Fruit fly (Drosophila melanogaster) whole organism, embryonic: ENCODE results near the gene AspRS-m.
A peak's percentile ranks its signal among the peaks of the same experiment; 100 is the strongest.

Experiments used
- Aef1 ChIP-seq: fragments of 200-800 bp; sonication (Bioruptor generic); IDR thresholded peaks from 3 replicates; pipeline ENCODE4 v1.3.6; 2022; ENCODE audit warnings: missing biosample characterization, missing genetic modification characterization
- Asciz ChIP-seq: fragments of 200-800 bp; sonication (Bioruptor generic); optimal IDR thresholded peaks from 2 replicates; lab custom pipeline; 2017; ENCODE audit warnings: missing biosample characterization, mild to moderate bottlenecking, missing genetic modification characterization, missing genetic modification reagents
- Bgb ChIP-seq: fragments of 200-800 bp; sonication (Bioruptor generic); IDR thresholded peaks from 2 replicates; pipeline ENCODE4 v1.3.6; 2022; ENCODE audit warnings: missing biosample characterization, missing genetic modification characterization; ENCODE audit not compliant: partially characterized antibody
- CG12659 ChIP-seq: fragments of 200-800 bp; sonication (Bioruptor generic); optimal IDR thresholded peaks from 3 replicates; lab custom pipeline; 2017; ENCODE audit warnings: mild to moderate bottlenecking, missing biosample characterization, missing genetic modification reagents, missing genetic modification characterization
- CG15269 ChIP-seq: fragments of 200-800 bp; sonication (Bioruptor generic); optimal IDR thresholded peaks from 2 replicates; lab custom pipeline; 2018; ENCODE audit warnings: missing biosample characterization, mild to moderate bottlenecking, missing genetic modification characterization, moderate library complexity
- CG16813 ChIP-seq: fragments of 200-800 bp; sonication (Bioruptor generic); IDR thresholded peaks from 3 replicates; pipeline ENCODE4 v1.3.6; 2022; ENCODE audit warnings: missing biosample characterization, missing genetic modification characterization; ENCODE audit not compliant: partially characterized antibody
- CG17186 ChIP-seq: fragments of 200-800 bp; sonication (Bioruptor generic); optimal IDR thresholded peaks from 3 replicates; lab custom pipeline; 2017; ENCODE audit warnings: missing biosample characterization, missing genetic modification reagents, missing genetic modification characterization
- CG33557 ChIP-seq: fragments of 200-800 bp; sonication (Bioruptor generic); optimal IDR thresholded peaks from 2 replicates; lab custom pipeline; 2019; ENCODE audit warnings: missing biosample characterization, mild to moderate bottlenecking, missing genetic modification characterization, moderate library complexity
- CG34376 ChIP-seq: fragments of 200-800 bp; sonication (Bioruptor generic); optimal IDR thresholded peaks from 2 replicates; lab custom pipeline; 2018; ENCODE audit warnings: missing biosample characterization, mild to moderate bottlenecking, missing genetic modification characterization
- CG3838 ChIP-seq: fragments of 200-800 bp; sonication (Bioruptor generic); optimal IDR thresholded peaks from 3 replicates; lab custom pipeline; 2016; ENCODE audit warnings: missing biosample characterization, missing genetic modification characterization
- CG5180 ChIP-seq: fragments of 200-800 bp; sonication (Bioruptor generic); optimal IDR thresholded peaks from 3 replicates; lab custom pipeline; 2017; ENCODE audit warnings: missing biosample characterization, missing genetic modification characterization, mild to moderate bottlenecking, moderate library complexity, missing genetic modification reagents
- CG6689 ChIP-seq: fragments of 200-800 bp; sonication (Bioruptor generic); IDR thresholded peaks from 2 replicates; pipeline ENCODE4 v1.3.6; 2022; ENCODE audit warnings: missing biosample characterization, missing genetic modification characterization
- CG9609 ChIP-seq: fragments of 200-800 bp; sonication (Bioruptor generic); optimal IDR thresholded peaks from 3 replicates; lab custom pipeline; 2016; ENCODE audit warnings: missing biosample characterization, missing genetic modification characterization
- Dp ChIP-seq: fragments of 200-800 bp; sonication (Bioruptor generic); optimal IDR thresholded peaks from 2 replicates; lab custom pipeline; 2018; ENCODE audit warnings: missing biosample characterization, mild to moderate bottlenecking, missing genetic modification characterization, moderate library complexity
- Fer3 ChIP-seq: fragments of 200-800 bp; sonication (Bioruptor generic); optimal IDR thresholded peaks from 2 replicates; lab custom pipeline; 2018; ENCODE audit warnings: missing biosample characterization, mild to moderate bottlenecking, missing genetic modification characterization, moderate library complexity
- GATAe ChIP-seq: fragments of 200-800 bp; sonication (Bioruptor generic); conservative IDR thresholded peaks from 2 replicates; pipeline ENCODE4 v1.3.6; 2022; ENCODE audit warnings: missing biosample characterization, missing genetic modification characterization
- H15 ChIP-seq: fragments of 200-800 bp; sonication (Bioruptor generic); IDR thresholded peaks from 3 replicates; pipeline ENCODE4 v1.3.6; 2022; ENCODE audit warnings: missing biosample characterization, missing genetic modification characterization
- Jarid2 ChIP-seq: fragments of 200-800 bp; sonication (Bioruptor generic); optimal IDR thresholded peaks from 3 replicates; lab custom pipeline; 2017; ENCODE audit warnings: mild to moderate bottlenecking, missing biosample characterization, missing genetic modification reagents, missing genetic modification characterization
- Med ChIP-seq: fragments of 200-800 bp; sonication (Bioruptor generic); peaks from one replicate; lab custom pipeline; 2016; ENCODE audit warnings: missing biosample characterization, missing genetic modification characterization, mild to moderate bottlenecking, inconsistent platforms, moderate library complexity
- NK7.1 ChIP-seq: fragments of 200-800 bp; sonication (Bioruptor generic); optimal IDR thresholded peaks from 3 replicates; lab custom pipeline; 2016; ENCODE audit warnings: missing biosample characterization, missing genetic modification characterization
- Opbp ChIP-seq: fragments of 200-800 bp; sonication (Bioruptor generic); IDR thresholded peaks from 3 replicates; pipeline ENCODE4 v1.3.6; 2022; ENCODE audit warnings: missing biosample characterization, missing genetic modification characterization; ENCODE audit not compliant: partially characterized antibody
- Trl ChIP-seq, 3 experiments: fragments of >200 bp in 2 of 3; fragments of 200-800 bp in 1 of 3; sonication (Bioruptor generic) in 1 of 3; optimal IDR thresholded peaks; 2 replicates in 1 of 3; 3 replicates in 2 of 3; lab custom pipeline; 2016 to 2017; ENCODE audit warnings: missing biosample characterization in 1 of 3, missing genetic modification characterization in 1 of 3
- bigmax ChIP-seq: fragments of 200-800 bp; sonication (Bioruptor generic); optimal IDR thresholded peaks from 2 replicates; lab custom pipeline; 2018; ENCODE audit warnings: missing biosample characterization, mild to moderate bottlenecking, missing genetic modification characterization
- croc ChIP-seq: fragments of 200-800 bp; sonication (Bioruptor generic); conservative IDR thresholded peaks from 3 replicates; pipeline ENCODE4 v1.3.6; 2022; ENCODE audit warnings: missing biosample characterization, missing genetic modification characterization
- exex ChIP-seq: fragments of 200-800 bp; sonication (Bioruptor generic); optimal IDR thresholded peaks from 4 replicates; lab custom pipeline; 2018; ENCODE audit warnings: missing biosample characterization, mild to moderate bottlenecking, missing genetic modification characterization, moderate library complexity
- fru ChIP-seq: fragments of >200 bp; optimal IDR thresholded peaks from 2 replicates; lab custom pipeline; 2017
- grn ChIP-seq: fragments of 200-800 bp; sonication (Bioruptor generic); optimal IDR thresholded peaks from 3 replicates; lab custom pipeline; 2017; ENCODE audit warnings: missing biosample characterization, missing genetic modification characterization
- gt ChIP-seq: fragments of 200-800 bp; sonication (Bioruptor generic); IDR thresholded peaks from 2 replicates; pipeline ENCODE4 v1.3.6; 2022; ENCODE audit warnings: missing biosample characterization, missing genetic modification characterization
- mam ChIP-seq: fragments of 200-800 bp; sonication (Bioruptor generic); optimal IDR thresholded peaks from 3 replicates; lab custom pipeline; 2016; ENCODE audit warnings: missing biosample characterization, missing genetic modification characterization
- mirr ChIP-seq: fragments of 200-800 bp; sonication (Bioruptor generic); optimal IDR thresholded peaks from 3 replicates; lab custom pipeline; 2018; ENCODE audit warnings: missing biosample characterization, mild to moderate bottlenecking, missing genetic modification characterization
- oc ChIP-seq: fragments of 200-800 bp; sonication (Bioruptor generic); optimal IDR thresholded peaks from 2 replicates; lab custom pipeline; 2018; ENCODE audit warnings: missing biosample characterization, mild to moderate bottlenecking, missing genetic modification characterization, moderate library complexity
- pho ChIP-seq: fragments of 200-800 bp; sonication (Bioruptor generic); optimal IDR thresholded peaks from 2 replicates; lab custom pipeline; 2016; ENCODE audit warnings: missing biosample characterization, missing genetic modification characterization
- pnt ChIP-seq: fragments of 200-800 bp; sonication (Bioruptor generic); optimal IDR thresholded peaks from 3 replicates; lab custom pipeline; 2016; ENCODE audit warnings: missing biosample characterization, missing genetic modification characterization
- ranshi ChIP-seq: fragments of 200-800 bp; sonication (Bioruptor generic); IDR thresholded peaks from 2 replicates; pipeline ENCODE4 v1.3.6; 2022; ENCODE audit warnings: missing biosample characterization, missing genetic modification characterization
- rib ChIP-seq: fragments of 200-800 bp; sonication (Bioruptor generic); IDR thresholded peaks from 2 replicates; pipeline ENCODE4 v1.3.6; 2022; ENCODE audit warnings: missing biosample characterization, missing genetic modification characterization
- ro ChIP-seq: fragments of 200-800 bp; sonication (Bioruptor generic); IDR thresholded peaks from 2 replicates; pipeline ENCODE4 v1.3.6; 2022; ENCODE audit warnings: missing biosample characterization, missing genetic modification characterization
- seq ChIP-seq: fragments of 200-800 bp; sonication (Bioruptor generic); IDR thresholded peaks from 2 replicates; pipeline ENCODE4 v1.3.6; 2022; ENCODE audit warnings: missing biosample characterization, missing genetic modification characterization
- shn ChIP-seq: fragments of 200-800 bp; sonication (Bioruptor generic); optimal IDR thresholded peaks from 3 replicates; lab custom pipeline; 2016; ENCODE audit warnings: missing biosample characterization, missing genetic modification characterization
- sima ChIP-seq: fragments of 200-800 bp; sonication (Bioruptor generic); optimal IDR thresholded peaks from 2 replicates; lab custom pipeline; 2016; ENCODE audit warnings: missing biosample characterization, missing genetic modification characterization
- stc ChIP-seq: fragments of 200-800 bp; sonication (Bioruptor generic); IDR thresholded peaks from 2 replicates; pipeline ENCODE4 v1.3.6; 2022; ENCODE audit warnings: missing biosample characterization, missing genetic modification characterization
- stwl ChIP-seq: fragments of 200-800 bp; sonication (Bioruptor generic); optimal IDR thresholded peaks from 3 replicates; lab custom pipeline; 2018; ENCODE audit warnings: missing biosample characterization, mild to moderate bottlenecking, missing genetic modification characterization, moderate library complexity
- sug ChIP-seq: fragments of 200-800 bp; optimal IDR thresholded peaks from 2 replicates; lab custom pipeline; 2019; ENCODE audit warnings: missing biosample characterization, mild to moderate bottlenecking, missing genetic modification characterization, moderate library complexity
- tll ChIP-seq, 2 experiments: fragments of 200-800 bp in 1 of 2; fragments of >200 bp in 1 of 2; sonication (Bioruptor generic) in 1 of 2; optimal IDR thresholded peaks; 2 replicates each; lab custom pipeline; 2017 to 2019; ENCODE audit warnings: missing biosample characterization in 2 of 2, missing genetic modification characterization in 2 of 2, mild to moderate bottlenecking in 1 of 2, moderate library complexity in 1 of 2
- vfl ChIP-seq: fragments of 200-800 bp; sonication (Bioruptor generic); optimal IDR thresholded peaks from 2 replicates; lab custom pipeline; 2016; ENCODE audit warnings: missing biosample characterization, missing genetic modification characterization
- zfh1 ChIP-seq: fragments of 200-800 bp; sonication (Bioruptor generic); IDR thresholded peaks from 3 replicates; pipeline ENCODE4 v1.3.6; 2022; ENCODE audit warnings: missing biosample characterization, missing genetic modification characterization

Gene AspRS-m

dm6 chr2L:16798705-16799104 lies 28.2 kb upstream of the AspRS-m start, which contains the start of gene Ugt37D1 (continued):
- TF ChIP-seq Trl (optimal IDR thresholded peaks at IDR 0.05; lab: Kevin White, UChicago) = peak; percentile 40 to 71
- no peak for TF ChIP-seq Trl (GFP tag; optimal IDR thresholded peaks at IDR 0.05; lab: Kevin White, UChicago)
- TF ChIP-seq pnt (GFP tag; lab: Kevin White, UChicago) = no peak
- peak; percentile 31 for TF ChIP-seq Med
- peak; percentile 26 for TF ChIP-seq Jarid2
- TF ChIP-seq seq = no peak
- no peak for TF ChIP-seq fru
- TF ChIP-seq CG6689 (GFP tag; lab: Robert Waterston, UW) = no peak
- no peak for TF ChIP-seq mam (GFP tag; lab: Kevin White, UChicago)
- TF ChIP-seq CG15269 (tag; lab: Kevin White, UChicago) = peak; percentile 5
- TF ChIP-seq CG16813 = no peak
- 0 out of 2 replicates have a peak, but pooled peaks have one; percentile 32 for TF ChIP-seq stc (GFP tag; lab: Robert Waterston, UW)
- TF ChIP-seq CG3838 (GFP tag; lab: Kevin White, UChicago) = no peak
- TF ChIP-seq Asciz = no peak
- no peak for TF ChIP-seq shn (GFP tag; lab: Kevin White, UChicago)

dm6 chr2L:16799496-16799895 lies 27.4 kb upstream of the AspRS-m start:
- TF ChIP-seq Aef1 (GFP tag; lab: Robert Waterston, UW) = no peak
- TF ChIP-seq stwl = no peak
- no peak for TF ChIP-seq Asciz
- peak; percentile 73 for TF ChIP-seq grn (GFP tag; lab: Kevin White, UChicago)
- TF ChIP-seq mirr (GFP tag; lab: Kevin White, UChicago) = peak; percentile 91
- peak; percentile 90 for TF ChIP-seq exex
- no peak for TF ChIP-seq H15 (GFP tag; lab: Robert Waterston, UW)
- no peak for TF ChIP-seq tll (GFP tag; optimal IDR thresholded peaks at IDR 0.05; lab: Kevin White, UChicago)
- TF ChIP-seq zfh1 (GFP tag; lab: Robert Waterston, UW) = no peak
- no peak for TF ChIP-seq oc (tag; lab: Kevin White, UChicago)
- no peak for TF ChIP-seq gt (GFP tag; lab: Robert Waterston, UW)
- TF ChIP-seq sima (GFP tag; lab: Kevin White, UChicago) = no peak
- peak; percentile 16 for TF ChIP-seq CG34376
- TF ChIP-seq NK7.1 = no peak
- no peak for TF ChIP-seq croc (GFP tag; lab: Robert Waterston, UW)
- TF ChIP-seq Med = peak; percentile 15
- peak; percentile 17 for TF ChIP-seq Jarid2
- TF ChIP-seq rib (GFP tag; lab: Robert Waterston, UW) = no peak
- no peak for TF ChIP-seq CG17186
- no peak for TF ChIP-seq pho (GFP tag; lab: Kevin White, UChicago)
- no peak for TF ChIP-seq CG12659 (GFP tag; lab: Kevin White, UChicago)
- TF ChIP-seq ro (GFP tag; lab: Robert Waterston, UW) = no peak
- no peak for TF ChIP-seq ranshi (GFP tag; lab: Robert Waterston, UW)
- TF ChIP-seq Fer3 (tag; lab: Kevin White, UChicago) = no peak
- TF ChIP-seq CG5180 = no peak
- no peak for TF ChIP-seq CG33557
- peak; percentile 31 for TF ChIP-seq sug (tag; lab: Kevin White, UChicago)
- no peak for TF ChIP-seq Dp (GFP tag; lab: Kevin White, UChicago)
- TF ChIP-seq bigmax (GFP tag; lab: Kevin White, UChicago) = no peak
- TF ChIP-seq seq = no peak
- TF ChIP-seq CG9609 (GFP tag; lab: Kevin White, UChicago) = no peak
- TF ChIP-seq vfl (GFP tag; lab: Kevin White, UChicago) = no peak
- no peak for TF ChIP-seq Bgb (GFP tag; lab: Robert Waterston, UW)
- TF ChIP-seq Opbp (GFP tag; lab: Robert Waterston, UW) = no peak
- TF ChIP-seq GATAe (GFP tag; lab: Robert Waterston, UW) = peak; percentile 93
